Fruit fly (Drosophila melanogaster): Measurements from ENCODE around the gene mRpL15.

- TF ChIP-seq psq (optimal IDR thresholded peaks at IDR 0.05) (no peak), ttk (optimal IDR thresholded peaks at IDR 0.05) (no peak), insv (optimal IDR thresholded peaks at IDR 0.05) (no peak)
These were observed 40.6 kb downstream of the mRpL15 start for dm6 chr3L:20395257-20395909.

All from Kc167 (cell line).